Worm (Caenorhabditis elegans): ENCODE measurements around the gene hosl-1.

Gene hosl-1

DNA sequence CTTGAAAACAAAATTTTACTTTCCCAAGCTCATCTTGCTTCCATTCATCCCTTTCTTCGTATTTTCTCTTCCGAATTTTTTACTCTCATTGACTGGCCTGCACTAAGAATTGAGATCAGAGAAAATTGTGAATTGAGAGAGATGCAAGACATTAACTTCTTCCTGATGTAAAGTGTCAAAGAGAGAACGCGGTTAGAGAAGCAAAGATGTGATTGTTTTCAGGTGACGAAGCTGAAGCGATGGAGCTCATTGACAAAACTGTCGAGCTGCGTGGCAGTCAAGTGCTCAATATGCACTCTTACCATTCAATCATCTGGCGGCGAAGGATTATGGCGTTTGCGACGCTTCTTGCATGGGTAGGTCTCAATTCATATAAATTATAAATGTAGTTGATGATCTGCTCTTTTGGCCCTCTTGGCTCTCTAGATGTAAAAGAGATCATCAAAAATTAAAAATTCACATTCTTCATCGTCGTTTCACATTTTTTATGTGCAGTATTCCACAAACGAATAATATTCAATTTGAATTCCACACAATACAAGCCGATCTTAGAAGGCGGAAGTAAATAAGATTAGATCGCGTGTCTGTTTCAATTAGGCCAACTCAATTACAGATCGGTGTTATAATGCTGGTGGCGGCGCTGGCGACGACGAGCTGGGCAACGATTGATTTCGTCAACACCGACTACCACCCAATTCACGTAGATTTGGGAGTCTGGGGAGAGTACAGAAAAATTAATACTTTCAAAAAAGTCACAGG, 7.9 kb upstream of the hosl-1 start (continued):
- TF ChIP-seq C16A3.4 (tag; optimal IDR thresholded peaks at IDR 0.05): no peak
- TF ChIP-seq egl-13 (tag; optimal IDR thresholded peaks at IDR 0.05): peak; percentile 20
- TF ChIP-seq nhr-47 (tag; optimal IDR thresholded peaks at IDR 0.05): peak; percentile 10
- TF ChIP-seq aha-1 (tag; optimal IDR thresholded peaks at IDR 0.05): no peak
- TF ChIP-seq ceh-63 (GFP tag; optimal IDR thresholded peaks at IDR 0.05): no peak
- no peak for TF ChIP-seq fkh-10 (GFP tag; optimal IDR thresholded peaks at IDR 0.05)
- no peak for TF ChIP-seq nhr-12 (tag; optimal IDR thresholded peaks at IDR 0.05)
- TF ChIP-seq C04F5.9 (tag; optimal IDR thresholded peaks at IDR 0.05): no peak
- peak; percentile 94 for TF ChIP-seq dsc-1 (tag; optimal IDR thresholded peaks at IDR 0.05)
- TF ChIP-seq C34B4.2 (tag; optimal IDR thresholded peaks at IDR 0.05): no peak
- TF ChIP-seq sptf-1 (tag; optimal IDR thresholded peaks at IDR 0.05): no peak
- TF ChIP-seq lin-15B (tag; optimal IDR thresholded peaks at IDR 0.05): no peak
- no peak for TF ChIP-seq ets-5 (GFP tag; IDR thresholded peaks at IDR 0.05)
- TF ChIP-seq sup-37 (GFP tag; optimal IDR thresholded peaks at IDR 0.05): no peak
- no peak for TF ChIP-seq ceh-88 (GFP tag; IDR thresholded peaks at IDR 0.05)
- TF ChIP-seq unc-130 (tag; optimal IDR thresholded peaks at IDR 0.05): no peak
- no peak for TF ChIP-seq ceh-82 (tag; optimal IDR thresholded peaks at IDR 0.05)
- TF ChIP-seq blmp-1 (tag; optimal IDR thresholded peaks at IDR 0.05): no peak
- TF ChIP-seq jun-1 (tag; optimal IDR thresholded peaks at IDR 0.05): no peak
- peak in 1 of 2 experiments; percentile 25 for TF ChIP-seq ztf-11 (tag; optimal IDR thresholded peaks at IDR 0.05)
- TF ChIP-seq mef-2 (tag; optimal IDR thresholded peaks at IDR 0.05): no peak
- peak; percentile 37 for TF ChIP-seq unc-86 (tag; optimal IDR thresholded peaks at IDR 0.05)
- no peak for TF ChIP-seq nhr-85 (tag)
- TF ChIP-seq lin-39 (tag; optimal IDR thresholded peaks at IDR 0.05): no peak
- peak; percentile 32 for TF ChIP-seq lin-14 (GFP tag; optimal IDR thresholded peaks at IDR 0.05)
- TF ChIP-seq nhr-19 (GFP tag; conservative IDR thresholded peaks at IDR 0.05): no peak
- TF ChIP-seq efl-3 (GFP tag; optimal IDR thresholded peaks at IDR 0.05): no peak

ce11 chrX:4632088-4632487, 4.8 kb upstream of the hosl-1 start, which contains the start of gene slcr-46.1:
slcr-46.1 (plus strand) TSS chrX:4632361.
- no peak for TF ChIP-seq ztf-4 (tag; optimal IDR thresholded peaks at IDR 0.05)
- TF ChIP-seq elt-2 (tag; optimal IDR thresholded peaks at IDR 0.05): peak; percentile 24
- no peak for TF ChIP-seq lsy-2 (tag; optimal IDR thresholded peaks at IDR 0.05)
- TF ChIP-seq lin-39 (tag; optimal IDR thresholded peaks at IDR 0.05): no peak

- TF ChIP-seq elt-3 (tag; optimal IDR thresholded peaks at IDR 0.05): peak in 1 of 6 experiments; percentile 65
- TF ChIP-seq unc-130 (tag; optimal IDR thresholded peaks at IDR 0.05): no peak
- no peak for TF ChIP-seq mef-2 (tag; optimal IDR thresholded peaks at IDR 0.05)
- no peak for TF ChIP-seq ceh-8 (GFP tag; optimal IDR thresholded peaks at IDR 0.05)
- no peak for TF ChIP-seq lin-15B (tag; optimal IDR thresholded peaks at IDR 0.05)
- no peak for TF ChIP-seq hlh-17 (GFP tag; optimal IDR thresholded peaks at IDR 0.05; ENCODE audit: borderline replicate concordance)
- peak; percentile 61 for TF ChIP-seq skn-1 (tag; optimal IDR thresholded peaks at IDR 0.05)
- TF ChIP-seq snpc-4 (tag; optimal IDR thresholded peaks at IDR 0.05): peak; percentile 33
- peak; percentile 88 for TF ChIP-seq lin-14 (GFP tag; optimal IDR thresholded peaks at IDR 0.05)
- TF ChIP-seq C16A3.4 (tag; optimal IDR thresholded peaks at IDR 0.05): peak; percentile 43
- peak; percentile 56 for TF ChIP-seq nhr-19 (GFP tag; conservative IDR thresholded peaks at IDR 0.05)
- TF ChIP-seq tlp-1 (tag; optimal IDR thresholded peaks at IDR 0.05): no peak
- TF ChIP-seq mdl-1 (tag; optimal IDR thresholded peaks at IDR 0.05): peak in 1 of 2 experiments; percentile 89
- TF ChIP-seq nhr-84 (tag; optimal IDR thresholded peaks at IDR 0.05): no peak
- TF ChIP-seq sup-37 (GFP tag; optimal IDR thresholded peaks at IDR 0.05): no peak
- TF ChIP-seq egl-27 (tag; optimal IDR thresholded peaks at IDR 0.05): no peak
- no peak for TF ChIP-seq ets-5 (GFP tag; IDR thresholded peaks at IDR 0.05)
- no peak for TF ChIP-seq pqm-1 (tag; optimal IDR thresholded peaks at IDR 0.05)
- TF ChIP-seq nhr-20 (tag; optimal IDR thresholded peaks at IDR 0.05): peak; percentile 75
- TF ChIP-seq swsn-7 (tag; optimal IDR thresholded peaks at IDR 0.05): peak; percentile 46
- TF ChIP-seq unc-86 (tag; optimal IDR thresholded peaks at IDR 0.05): peak; percentile 18
- TF ChIP-seq ceh-63 (GFP tag; optimal IDR thresholded peaks at IDR 0.05): no peak
- no peak for TF ChIP-seq ztf-4 (tag; optimal IDR thresholded peaks at IDR 0.05)
- TF ChIP-seq nhr-90 (tag; optimal IDR thresholded peaks at IDR 0.05; ENCODE audit: poor library complexity): no peak
- TF ChIP-seq lin-39 (tag; optimal IDR thresholded peaks at IDR 0.05): peak; percentile 30
- peak; percentile 59 for TF ChIP-seq blmp-1 (tag; optimal IDR thresholded peaks at IDR 0.05)
- TF ChIP-seq snu-23 (GFP tag; optimal IDR thresholded peaks at IDR 0.05): peak; percentile 70
- TF ChIP-seq zag-1 (tag; optimal IDR thresholded peaks at IDR 0.05): no peak
- TF ChIP-seq rnt-1 (tag; optimal IDR thresholded peaks at IDR 0.05): peak; percentile 65
- TF ChIP-seq ceh-82 (tag; optimal IDR thresholded peaks at IDR 0.05): peak in 1 of 3 experiments; percentile 49
- TF ChIP-seq aha-1 (tag; optimal IDR thresholded peaks at IDR 0.05): no peak
These were observed 1.3 kb upstream of the hosl-1 start for ce11 chrX:4635643-4636042.

Measured in whole organism, L1 larva.